Worm (Caenorhabditis elegans) whole organism, late embryonic: ENCODE results near the gene ceh-79.

Source experiments
- hlh-30 ChIP-seq: sonication (generic microtip); optimal IDR thresholded peaks from 2 replicates; lab custom pipeline; 2017; ENCODE audit warnings: antibody characterized with exemption, missing genetic modification characterization, missing compliant biosample characterization; ENCODE audit not compliant: insufficient read depth
- pag-3 ChIP-seq: sonication (generic microtip); optimal IDR thresholded peaks from 2 replicates; lab custom pipeline; 2016; ENCODE audit warnings: missing compliant biosample characterization, missing genetic modification characterization, borderline replicate concordance
- tbx-2 ChIP-seq: sonication (generic microtip); optimal IDR thresholded peaks from 2 replicates; lab custom pipeline; 2016; ENCODE audit warnings: missing genetic modification characterization, missing compliant biosample characterization

ce11 chrV:13259527-13259926 is 42.1 kb upstream of the ceh-79 start:
- no peak for TF ChIP-seq tbx-2 (tag; lab: Kevin White, UChicago)
- no peak for TF ChIP-seq hlh-30 (tag; lab: Kevin White, UChicago)
- TF ChIP-seq pag-3 (tag; lab: Kevin White, UChicago), result no peak
